Worm (Caenorhabditis elegans): Measurements from ENCODE around the gene irld-2.
"Not testable (repeated sequence)": the region's sequence is repeated elsewhere in the genome, so short reads cannot be mapped to it uniquely, and the experiment has no call there.

irld-2 gene

DNA sequence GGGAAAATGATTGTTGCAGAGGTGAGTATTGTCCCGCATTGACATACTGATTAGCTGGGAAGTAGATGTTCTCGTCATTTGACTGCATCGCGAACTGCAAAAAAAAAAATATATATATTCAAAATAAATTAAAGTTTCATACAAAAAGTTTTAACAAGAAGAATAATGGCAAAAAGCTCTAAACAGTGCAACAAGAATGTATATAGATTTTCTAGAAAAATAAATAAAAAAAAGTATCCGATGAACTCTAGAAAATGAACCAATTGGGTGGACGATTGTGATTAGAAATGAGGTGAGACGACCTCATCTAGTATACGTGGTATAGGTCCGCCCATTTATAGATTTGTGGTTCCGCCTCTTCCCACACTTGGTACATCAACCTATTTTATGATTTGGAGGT is 33.9 kb upstream of the irld-2 start, which contains the start of gene fkh-4:
TSS of gene fkh-4 (minus strand) at position 101 of the 400 bp plus-strand sequence.
- not testable (repeated sequence) for TF ChIP-seq ama-1 (optimal IDR thresholded peaks at IDR 0.05); hmg-4 (GFP tag; optimal IDR thresholded peaks at IDR 0.05); pes-1 (GFP tag; IDR thresholded peaks at IDR 0.05)

DNA sequence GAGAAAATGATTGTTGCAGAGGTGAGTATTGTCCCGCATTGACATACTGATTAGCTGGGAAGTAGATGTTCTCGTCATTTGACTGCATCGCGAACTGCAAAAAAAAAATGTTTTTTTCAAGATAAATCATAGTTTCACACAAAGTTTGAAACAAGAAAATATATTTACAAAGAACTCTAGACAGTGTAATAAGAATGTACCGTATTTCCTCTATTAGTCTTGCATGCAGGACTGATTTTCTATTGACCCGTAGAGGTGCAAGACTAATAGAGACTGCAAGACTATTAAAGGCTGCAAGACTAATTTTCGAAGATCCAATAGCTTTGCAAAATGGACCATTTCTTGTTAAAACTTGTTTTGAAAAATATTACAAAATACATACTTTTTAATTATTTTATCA is 28.5 kb upstream of the irld-2 start, which contains the start of gene fkh-3:
TSS of gene fkh-3 (minus strand) at position 101 of the 400 bp plus-strand sequence.
- no peak for TF ChIP-seq pes-1 (GFP tag; IDR thresholded peaks at IDR 0.05)
- TF ChIP-seq B0310.2 (tag; optimal IDR thresholded peaks at IDR 0.05): no peak
- TF ChIP-seq ama-1 (optimal IDR thresholded peaks at IDR 0.05): no peak

ce11 chrX:13421068-13421467 is 26.2 kb upstream of the irld-2 start:
- TF ChIP-seq ceh-36 (tag; optimal IDR thresholded peaks at IDR 0.05) (no peak), hnd-1 (tag; optimal IDR thresholded peaks at IDR 0.05) (no peak)

DNA sequence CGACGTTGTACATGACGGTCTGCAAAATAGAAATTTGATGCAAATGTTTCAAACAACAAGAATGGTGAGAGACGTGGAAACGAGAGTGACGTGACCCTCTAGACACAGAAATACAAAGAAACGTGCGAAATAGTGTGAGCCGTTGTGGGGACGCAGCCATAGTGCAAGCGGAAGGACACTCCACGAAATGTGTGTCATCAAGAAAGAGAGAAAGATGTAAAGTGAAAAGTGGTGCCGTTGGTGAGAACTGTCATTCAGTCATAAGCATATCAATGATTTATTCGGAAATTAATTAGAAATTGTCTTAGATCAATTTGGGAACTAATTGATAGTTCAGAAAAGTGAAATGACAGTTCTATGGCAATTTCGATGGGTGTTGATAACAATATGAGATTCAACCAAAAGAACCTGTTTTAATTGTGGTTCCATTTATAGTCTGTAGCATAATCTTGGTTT is 25.0 kb upstream of the irld-2 start, which contains the start of gene C29F7.3:
TSS of gene C29F7.3 (minus strand) at position 51 of the 456 bp plus-strand sequence.
- TF ChIP-seq ets-7 (tag; optimal IDR thresholded peaks at IDR 0.05) (no peak), aly-1 (tag; optimal IDR thresholded peaks at IDR 0.05) (peak; percentile 6), hmg-4 (GFP tag; optimal IDR thresholded peaks at IDR 0.05) (no peak)

DNA sequence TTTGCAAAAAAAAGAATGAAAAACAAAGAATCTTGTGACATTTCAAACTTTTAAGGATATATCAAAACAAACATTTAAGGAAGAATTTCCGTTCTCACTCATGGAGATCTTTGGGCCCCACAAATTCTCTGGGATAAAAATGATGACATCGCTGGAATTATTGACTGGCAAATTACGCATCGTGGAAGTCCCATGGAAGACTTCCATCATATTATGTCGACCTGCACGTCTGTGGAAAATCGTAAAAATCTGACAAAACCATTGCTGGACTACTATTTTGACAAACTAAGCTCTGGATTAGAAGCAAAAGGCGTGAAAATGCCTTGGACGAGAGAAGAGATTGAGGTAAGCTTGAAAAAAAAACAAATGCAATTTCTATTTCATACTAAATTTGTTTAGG is 22.6 kb upstream of the irld-2 start:
- no peak for TF ChIP-seq ceh-13 (GFP tag; optimal IDR thresholded peaks at IDR 0.05)
- TF ChIP-seq ceh-36 (tag; optimal IDR thresholded peaks at IDR 0.05): no peak
- TF ChIP-seq hnd-1 (tag; optimal IDR thresholded peaks at IDR 0.05): no peak
- no peak for TF ChIP-seq pes-1 (GFP tag; IDR thresholded peaks at IDR 0.05)
- TF ChIP-seq hmg-4 (GFP tag; optimal IDR thresholded peaks at IDR 0.05): no peak
- no peak for TF ChIP-seq tra-4 (tag; optimal IDR thresholded peaks at IDR 0.05)
- no peak for TF ChIP-seq ama-1 (optimal IDR thresholded peaks at IDR 0.05)
- TF ChIP-seq tbx-37 (GFP tag; conservative IDR thresholded peaks at IDR 0.05): no peak
- no peak for TF ChIP-seq B0310.2 (tag; optimal IDR thresholded peaks at IDR 0.05)
- no peak for TF ChIP-seq flt-1 (GFP tag; IDR thresholded peaks at IDR 0.05)
- TF ChIP-seq F13C5.2 (tag; optimal IDR thresholded peaks at IDR 0.05): no peak
- no peak for TF ChIP-seq ets-7 (tag; optimal IDR thresholded peaks at IDR 0.05)
- no peak for TF ChIP-seq tbx-11 (GFP tag; IDR thresholded peaks at IDR 0.05)
- no peak for TF ChIP-seq scrt-1 (GFP tag; IDR thresholded peaks at IDR 0.05)
- no peak for TF ChIP-seq aly-1 (tag; optimal IDR thresholded peaks at IDR 0.05)
- no peak for TF ChIP-seq hmbx-1 (tag; optimal IDR thresholded peaks at IDR 0.05)
- no peak for TF ChIP-seq sea-1 (GFP tag; conservative IDR thresholded peaks at IDR 0.05)

DNA sequence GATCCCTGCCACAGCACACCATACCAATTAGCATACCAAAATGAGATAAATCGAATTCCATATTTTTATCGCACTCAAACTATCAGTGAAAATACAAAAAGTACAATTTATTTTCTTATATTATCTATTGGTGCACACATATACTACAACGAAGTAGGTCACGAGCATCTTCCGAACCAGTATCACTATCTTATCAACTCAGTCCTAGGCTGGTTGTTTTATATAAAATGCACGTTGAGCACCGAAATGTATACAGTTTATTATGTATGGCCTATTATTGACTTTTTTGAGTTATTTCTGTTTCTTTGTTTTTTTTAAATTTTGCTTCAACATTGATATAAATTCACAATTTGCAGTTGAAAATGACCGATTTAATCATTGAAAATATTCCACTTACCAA is 20.9 kb upstream of the irld-2 start, which contains the start of gene C29F7.2:
TSS of gene C29F7.2 (plus strand) at position 357 of the 400 bp plus-strand sequence.
- TF ChIP-seq ceh-36 (tag; optimal IDR thresholded peaks at IDR 0.05) (no peak), ceh-13 (GFP tag; optimal IDR thresholded peaks at IDR 0.05) (no peak), ama-1 (optimal IDR thresholded peaks at IDR 0.05) (no peak), hmbx-1 (tag; optimal IDR thresholded peaks at IDR 0.05) (no peak), scrt-1 (GFP tag; IDR thresholded peaks at IDR 0.05) (no peak), aly-1 (tag; optimal IDR thresholded peaks at IDR 0.05) (no peak), tbx-37 (GFP tag; conservative IDR thresholded peaks at IDR 0.05) (no peak), pes-1 (GFP tag; IDR thresholded peaks at IDR 0.05) (no peak), ets-7 (tag; optimal IDR thresholded peaks at IDR 0.05) (no peak), tra-4 (tag; optimal IDR thresholded peaks at IDR 0.05) (no peak), hnd-1 (tag; optimal IDR thresholded peaks at IDR 0.05) (no peak), tbx-11 (GFP tag; IDR thresholded peaks at IDR 0.05) (no peak), flt-1 (GFP tag; IDR thresholded peaks at IDR 0.05) (no peak), B0310.2 (tag; optimal IDR thresholded peaks at IDR 0.05) (no peak), sea-1 (GFP tag; conservative IDR thresholded peaks at IDR 0.05) (no peak), F13C5.2 (tag; optimal IDR thresholded peaks at IDR 0.05) (no peak), hmg-4 (GFP tag; optimal IDR thresholded peaks at IDR 0.05) (no peak)

ce11 chrX:13414974-13415373 is 20.1 kb upstream of the irld-2 start:
- peak; percentile 85 for TF ChIP-seq pes-1 (GFP tag; IDR thresholded peaks at IDR 0.05)
- TF ChIP-seq tbx-37 (GFP tag; conservative IDR thresholded peaks at IDR 0.05): peak; percentile 53; the same call in 1 of the 2 replicates
- no peak for TF ChIP-seq ets-7 (tag; optimal IDR thresholded peaks at IDR 0.05)
- TF ChIP-seq hnd-1 (tag; optimal IDR thresholded peaks at IDR 0.05): peak; percentile 42
- TF ChIP-seq F13C5.2 (tag; optimal IDR thresholded peaks at IDR 0.05): peak; percentile 68
- no peak for TF ChIP-seq ama-1 (optimal IDR thresholded peaks at IDR 0.05)
- TF ChIP-seq hmbx-1 (tag; optimal IDR thresholded peaks at IDR 0.05): peak; percentile 11
- TF ChIP-seq ceh-13 (GFP tag; optimal IDR thresholded peaks at IDR 0.05): peak; percentile 51
- peak; percentile 18 for TF ChIP-seq B0310.2 (tag; optimal IDR thresholded peaks at IDR 0.05)
- peak; percentile 76 for TF ChIP-seq flt-1 (GFP tag; IDR thresholded peaks at IDR 0.05)
- TF ChIP-seq scrt-1 (GFP tag; IDR thresholded peaks at IDR 0.05): peak; percentile 81
- TF ChIP-seq aly-1 (tag; optimal IDR thresholded peaks at IDR 0.05): no peak
- TF ChIP-seq tbx-11 (GFP tag; IDR thresholded peaks at IDR 0.05): peak; percentile 74; the same call in 1 of the 2 replicates
- TF ChIP-seq hmg-4 (GFP tag; optimal IDR thresholded peaks at IDR 0.05): no peak
- peak; percentile 56 for TF ChIP-seq ceh-36 (tag; optimal IDR thresholded peaks at IDR 0.05)
- TF ChIP-seq sea-1 (GFP tag; conservative IDR thresholded peaks at IDR 0.05): peak; percentile 73; the same call in 1 of the 2 replicates
- TF ChIP-seq tra-4 (tag; optimal IDR thresholded peaks at IDR 0.05): peak; percentile 55

- TF ChIP-seq tbx-11 (GFP tag; IDR thresholded peaks at IDR 0.05) (no peak), sea-1 (GFP tag; conservative IDR thresholded peaks at IDR 0.05) (no peak), scrt-1 (GFP tag; IDR thresholded peaks at IDR 0.05) (no peak), aly-1 (tag; optimal IDR thresholded peaks at IDR 0.05) (no peak), pes-1 (GFP tag; IDR thresholded peaks at IDR 0.05) (no peak), F13C5.2 (tag; optimal IDR thresholded peaks at IDR 0.05) (no peak), flt-1 (GFP tag; IDR thresholded peaks at IDR 0.05) (no peak), ama-1 (optimal IDR thresholded peaks at IDR 0.05) (no peak), hnd-1 (tag; optimal IDR thresholded peaks at IDR 0.05) (no peak), hmbx-1 (tag; optimal IDR thresholded peaks at IDR 0.05) (no peak), ceh-36 (tag; optimal IDR thresholded peaks at IDR 0.05) (no peak), tra-4 (tag; optimal IDR thresholded peaks at IDR 0.05) (no peak)
These were observed 17.4 kb upstream of the irld-2 start for ce11 chrX:13412307-13412706.
